Fruit fly (Drosophila melanogaster): Measurements from ENCODE around the gene CG43773.
A peak's percentile ranks its signal among the peaks of the same experiment; 100 is the strongest.

CG43773 gene

dm6 chr2L:4053421-4054091 lies 46.1 kb downstream of the CG43773 start (continued):
- TF ChIP-seq CG7745 (tag; optimal IDR thresholded peaks at IDR 0.05) = no peak
- TF ChIP-seq sna (GFP tag; IDR thresholded peaks at IDR 0.05; ENCODE audit: partially characterized antibody) = no peak
- TF ChIP-seq Atf-2 (GFP tag; optimal IDR thresholded peaks at IDR 0.05) = no peak
- TF ChIP-seq CG4424 (GFP tag; optimal IDR thresholded peaks at IDR 0.05) = peak; percentile 66
- no peak for TF ChIP-seq Bteb2 (GFP tag; optimal IDR thresholded peaks at IDR 0.05)
- peak; percentile 59 for TF ChIP-seq CG10209 (GFP tag; optimal IDR thresholded peaks at IDR 0.05)
- peak; percentile 57 for TF ChIP-seq dimm (GFP tag; IDR thresholded peaks at IDR 0.05)
- TF ChIP-seq CG6683 (GFP tag; optimal IDR thresholded peaks at IDR 0.05) = no peak
- no peak for TF ChIP-seq fd102C (GFP tag; optimal IDR thresholded peaks at IDR 0.05)
- TF ChIP-seq grau (tag; optimal IDR thresholded peaks at IDR 0.05) = peak; percentile 77
- TF ChIP-seq CG6654 (GFP tag; optimal IDR thresholded peaks at IDR 0.05) = no peak
- no peak for TF ChIP-seq Dll (GFP tag; IDR thresholded peaks at IDR 0.05; ENCODE audit: partially characterized antibody)
- TF ChIP-seq GATAe (GFP tag; conservative IDR thresholded peaks at IDR 0.05) = no peak
- TF ChIP-seq pnt (GFP tag; optimal IDR thresholded peaks at IDR 0.05) = no peak
- TF ChIP-seq tio (GFP tag; optimal IDR thresholded peaks at IDR 0.05) = peak; percentile 54
- peak; percentile 82 for TF ChIP-seq gsb-n (tag; optimal IDR thresholded peaks at IDR 0.05)
- TF ChIP-seq Dbx (GFP tag; IDR thresholded peaks at IDR 0.05) = 0 out of 3 replicates have a peak, but pooled peaks have one; percentile 33
- TF ChIP-seq Blimp-1 (GFP tag; optimal IDR thresholded peaks at IDR 0.05) = peak; percentile 82
- TF ChIP-seq CG12236 (GFP tag; optimal IDR thresholded peaks at IDR 0.05) = no peak
- no peak for TF ChIP-seq mam (GFP tag; optimal IDR thresholded peaks at IDR 0.05)
- peak; percentile 58 for TF ChIP-seq CG6254 (GFP tag; optimal IDR thresholded peaks at IDR 0.05)
- TF ChIP-seq CG7786 (GFP tag; optimal IDR thresholded peaks at IDR 0.05) = no peak
- TF ChIP-seq CG43689 (GFP tag; IDR thresholded peaks at IDR 0.05) = no peak
- TF ChIP-seq CG4820 (GFP tag; optimal IDR thresholded peaks at IDR 0.05) = peak; percentile 51
- peak; percentile 74 for TF ChIP-seq CG11695 (GFP tag; IDR thresholded peaks at IDR 0.05)
- peak; percentile 29 for TF ChIP-seq Jarid2 (GFP tag; optimal IDR thresholded peaks at IDR 0.05)
- TF ChIP-seq wdn (GFP tag; IDR thresholded peaks at IDR 0.05) = no peak
- TF ChIP-seq CG8924 (tag; optimal IDR thresholded peaks at IDR 0.05) = peak; percentile 90
- TF ChIP-seq CG12155 (GFP tag; optimal IDR thresholded peaks at IDR 0.05) = peak; percentile 50
- TF ChIP-seq Doc2 (GFP tag; IDR thresholded peaks at IDR 0.05) = no peak
- TF ChIP-seq oc (tag; optimal IDR thresholded peaks at IDR 0.05) = peak; percentile 84
- no peak for TF ChIP-seq mld (GFP tag; IDR thresholded peaks at IDR 0.05; ENCODE audit: partially characterized antibody)
- peak; percentile 82 for TF ChIP-seq phol (tag; optimal IDR thresholded peaks at IDR 0.05)
- TF ChIP-seq Dp (GFP tag; optimal IDR thresholded peaks at IDR 0.05) = no peak
- TF ChIP-seq lab (GFP tag; optimal IDR thresholded peaks at IDR 0.05) = peak; percentile 54
- peak; percentile 37; the same call in 1 of the 3 replicates for TF ChIP-seq CG2889 (GFP tag; IDR thresholded peaks at IDR 0.05)
- TF ChIP-seq CG18619 (GFP tag; optimal IDR thresholded peaks at IDR 0.05) = peak; percentile 32
- peak; percentile 56; the same call in 1 of the 2 replicates for TF ChIP-seq CG4730 (GFP tag; IDR thresholded peaks at IDR 0.05)
- no peak for TF ChIP-seq bigmax (GFP tag; optimal IDR thresholded peaks at IDR 0.05)
- TF ChIP-seq Hey (tag; optimal IDR thresholded peaks at IDR 0.05) = no peak
- peak; percentile 89 for TF ChIP-seq CG18262 (tag; optimal IDR thresholded peaks at IDR 0.05)
- TF ChIP-seq peb (GFP tag; IDR thresholded peaks at IDR 0.05) = peak; percentile 74; the same call in 1 of the 2 replicates
- no peak for TF ChIP-seq zen2 (GFP tag; IDR thresholded peaks at IDR 0.05; ENCODE audit: partially characterized antibody)
- TF ChIP-seq Dfd (GFP tag; optimal IDR thresholded peaks at IDR 0.05) = no peak
- peak in 1 of 2 experiments; percentile 89 for TF ChIP-seq tll (GFP tag; optimal IDR thresholded peaks at IDR 0.05)
- no peak for TF ChIP-seq pum (GFP tag; optimal IDR thresholded peaks at IDR 0.05)
- no peak for TF ChIP-seq sens-2 (GFP tag; IDR thresholded peaks at IDR 0.05)
- TF ChIP-seq pan (optimal IDR thresholded peaks at IDR 0.05) = no peak
- TF ChIP-seq pan (GFP tag; optimal IDR thresholded peaks at IDR 0.05 in 1 of 2, IDR thresholded peaks at IDR 0.05 in 1 of 2) = no peak

All from whole organism, embryonic.